Worm (Caenorhabditis elegans): Measurements from ENCODE around the gene F46G11.6.

Gene F46G11.6

ce11 chrX:5819702-5820470 is 33.6 kb downstream of the F46G11.6 start (continued):
- TF ChIP-seq ztf-26 (tag; optimal IDR thresholded peaks at IDR 0.05) (no peak), bed-2 (GFP tag; IDR thresholded peaks at IDR 0.05) (no peak), athp-1 (tag; optimal IDR thresholded peaks at IDR 0.05) (no peak), nfya-2 (GFP tag; IDR thresholded peaks at IDR 0.05) (no peak), die-1 (tag; optimal IDR thresholded peaks at IDR 0.05) (no peak), B0261.1 (tag; optimal IDR thresholded peaks at IDR 0.05) (no peak), ZK185.1 (tag; optimal IDR thresholded peaks at IDR 0.05; ENCODE audit: poor library complexity, severe bottlenecking) (no peak), B0035.1 (tag; optimal IDR thresholded peaks at IDR 0.05) (no peak), madf-10 (tag; optimal IDR thresholded peaks at IDR 0.05) (peak; percentile 7)

DNA sequence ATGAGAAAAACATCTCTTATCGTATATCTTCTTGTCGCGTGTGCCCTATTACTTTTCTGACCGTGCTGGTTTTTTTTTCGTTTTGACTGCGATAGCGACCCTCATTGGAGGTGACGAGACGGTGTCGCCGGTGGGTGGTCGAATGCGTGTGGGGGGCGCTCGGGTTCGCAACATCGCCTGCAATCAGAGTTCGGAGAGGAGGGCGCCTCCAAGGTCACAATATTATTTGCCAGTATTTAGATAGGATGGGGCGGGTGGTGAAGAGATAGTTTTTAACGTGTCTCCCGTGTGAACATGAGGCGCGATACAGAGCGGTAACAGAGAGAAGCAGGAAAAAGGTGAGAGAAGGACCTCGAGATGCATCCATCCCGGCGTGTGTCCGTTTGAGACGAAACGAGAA is 34.6 kb downstream of the F46G11.6 start:
- no peak for TF ChIP-seq ceh-100 (GFP tag; IDR thresholded peaks at IDR 0.05)
- TF ChIP-seq zfh-2 (GFP tag; conservative IDR thresholded peaks at IDR 0.05) = peak; percentile 80
- TF ChIP-seq lir-1 (GFP tag; conservative IDR thresholded peaks at IDR 0.05) = no peak
- no peak for TF ChIP-seq F49E8.2 (tag; optimal IDR thresholded peaks at IDR 0.05; ENCODE audit: insufficient read depth)
- no peak for TF ChIP-seq tlf-1 (GFP tag; optimal IDR thresholded peaks at IDR 0.05)
- no peak for TF ChIP-seq pbrm-1 (GFP tag; IDR thresholded peaks at IDR 0.05)
- no peak for TF ChIP-seq F39B2.1 (GFP tag; IDR thresholded peaks at IDR 0.05)
- 0 out of 2 replicates have a peak, but pooled peaks have one; percentile 32 for TF ChIP-seq nfyb-1 (GFP tag; IDR thresholded peaks at IDR 0.05)

DNA sequence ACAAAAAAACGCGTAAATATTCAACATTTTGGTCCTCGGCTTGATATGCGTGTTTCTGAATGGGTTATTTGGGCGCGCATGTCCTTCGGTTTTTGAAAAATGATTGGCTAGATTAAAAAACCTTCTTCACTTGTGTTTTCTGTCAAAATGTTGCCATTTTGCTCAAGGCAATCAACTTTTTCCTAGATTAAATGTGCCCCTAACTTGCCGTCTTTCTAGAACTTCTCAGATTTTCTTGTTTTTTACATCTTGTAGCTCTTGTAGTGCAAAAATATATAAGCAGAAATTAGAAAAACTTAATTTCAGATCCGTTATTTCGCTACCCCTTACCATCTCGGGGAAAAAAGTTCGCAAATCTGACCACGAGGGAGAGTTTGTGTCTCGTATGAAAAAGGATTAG is 35.5 kb downstream of the F46G11.6 start, which contains the start of gene hbl-1:
Gene hbl-1, plus strand, starts transcription at position 301 of the 400 bp plus-strand sequence.
- TF ChIP-seq egl-18 (GFP tag; IDR thresholded peaks at IDR 0.05) (no peak), ekl-4 (GFP tag; IDR thresholded peaks at IDR 0.05) (no peak), him-1 (tag; optimal IDR thresholded peaks at IDR 0.05) (no peak), ztf-3 (GFP tag; optimal IDR thresholded peaks at IDR 0.05) (no peak), madf-8 (GFP tag; conservative IDR thresholded peaks at IDR 0.05) (no peak), hmg-20 (GFP tag; IDR thresholded peaks at IDR 0.05) (no peak), K11D2.4 (GFP tag; IDR thresholded peaks at IDR 0.05) (no peak), mes-4 (tag; optimal IDR thresholded peaks at IDR 0.05) (no peak), F39B2.1 (GFP tag; IDR thresholded peaks at IDR 0.05) (no peak), snpc-3.4 (tag; optimal IDR thresholded peaks at IDR 0.05) (no peak), B0035.1 (tag; optimal IDR thresholded peaks at IDR 0.05) (no peak), nfya-2 (GFP tag; IDR thresholded peaks at IDR 0.05) (no peak), xnd-1 (tag; optimal IDR thresholded peaks at IDR 0.05) (no peak), cebp-1 (GFP tag; IDR thresholded peaks at IDR 0.05) (no peak), cebp-1 (tag; optimal IDR thresholded peaks at IDR 0.05) (no peak), F22D6.2 (tag; optimal IDR thresholded peaks at IDR 0.05) (no peak), Y67H2A.10 (GFP tag; conservative IDR thresholded peaks at IDR 0.05) (no peak), D2030.7 (GFP tag; IDR thresholded peaks at IDR 0.05) (no peak)

- TF ChIP-seq athp-1 (tag; optimal IDR thresholded peaks at IDR 0.05) (no peak), nhr-120 (GFP tag; IDR thresholded peaks at IDR 0.05) (no peak), lag-1 (GFP tag; IDR thresholded peaks at IDR 0.05) (no peak), madf-8 (GFP tag; conservative IDR thresholded peaks at IDR 0.05) (no peak), ztf-22 (GFP tag; optimal IDR thresholded peaks at IDR 0.05) (no peak), rcor-1 (GFP tag; IDR thresholded peaks at IDR 0.05) (no peak), ceh-27 (GFP tag; optimal IDR thresholded peaks at IDR 0.05) (no peak), dpl-1 (GFP tag; optimal IDR thresholded peaks at IDR 0.05) (no peak), C17E4.6 (GFP tag; IDR thresholded peaks at IDR 0.05) (no peak), him-1 (tag; optimal IDR thresholded peaks at IDR 0.05) (no peak)
These were observed 40.7 kb downstream of the F46G11.6 start for ce11 chrX:5826976-5827375.
